Worm (Caenorhabditis elegans) whole organism, L4/young adult: Measurements from ENCODE around the gene ecps-1.
"Not testable (repeated sequence)": the region's sequence is repeated elsewhere in the genome, so short reads cannot be mapped to it uniquely, and the experiment has no call there.

Experiments
- W03F9.2 ChIP-seq: fragments of 150-350 bp; optimal IDR thresholded peaks from 2 replicates; lab custom pipeline; 2014; ENCODE audit warnings: missing biosample characterization, missing genetic modification characterization
- dao-5 ChIP-seq: sonication (generic microtip); optimal IDR thresholded peaks from 2 replicates; lab custom pipeline; 2016; ENCODE audit warnings: missing genotype, missing genetic modification characterization, moderate library complexity, missing compliant biosample characterization
- him-1 ChIP-seq: sonication (generic microtip); optimal IDR thresholded peaks from 2 replicates; lab custom pipeline; 2016; ENCODE audit warnings: missing genotype, missing genetic modification reagents, missing genetic modification characterization, missing compliant biosample characterization

The ecps-1 gene

ce11 chrIII:10464455-10464854 lies 4.1 kb upstream of the ecps-1 start:
- no peak for TF ChIP-seq dao-5 (tag; lab: Kevin White, UChicago)
- no peak for TF ChIP-seq him-1 (tag; lab: Kevin White, UChicago)
- TF ChIP-seq W03F9.2 (tag; lab: Kevin White, UChicago): no peak

ce11 chrIII:10463653-10464052 lies 3.3 kb upstream of the ecps-1 start:
- TF ChIP-seq him-1 (tag; lab: Kevin White, UChicago): no peak
- TF ChIP-seq W03F9.2 (tag; lab: Kevin White, UChicago): peak; percentile 7

ce11 chrIII:10462935-10463548 lies 2.7 kb upstream of the ecps-1 start:
- no peak for TF ChIP-seq him-1 (tag; lab: Kevin White, UChicago)
- no peak for TF ChIP-seq W03F9.2 (tag; lab: Kevin White, UChicago)
- no peak for TF ChIP-seq dao-5 (tag; lab: Kevin White, UChicago)

DNA sequence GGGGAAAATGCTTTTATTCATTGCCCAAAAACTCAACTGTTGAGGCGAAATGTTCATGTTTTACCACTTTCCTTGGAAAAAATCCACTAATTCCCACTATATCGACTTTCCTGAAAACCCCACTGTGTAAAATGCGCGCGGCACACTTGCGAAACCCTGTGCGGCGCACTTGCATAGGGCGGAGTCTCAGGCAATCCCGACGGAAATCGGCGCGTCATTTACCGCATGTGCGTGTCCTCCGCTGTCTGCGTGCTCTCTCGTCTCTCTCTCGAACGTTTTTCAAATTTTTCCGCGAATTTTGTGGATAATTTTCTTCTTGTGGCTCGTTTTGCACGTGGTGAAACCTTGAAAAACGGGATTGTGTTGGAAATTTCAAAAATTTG lies 804 bp upstream of the ecps-1 start, which contains the start of gene atx-2:
atx-2 (plus strand) TSS at position 226 of the 383 bp plus-strand sequence.
- peak; percentile 84 for TF ChIP-seq W03F9.2 (tag; lab: Kevin White, UChicago)
- peak; percentile 74 for TF ChIP-seq dao-5 (tag; lab: Kevin White, UChicago)
- peak; percentile 35 for TF ChIP-seq him-1 (tag; lab: Kevin White, UChicago)

DNA sequence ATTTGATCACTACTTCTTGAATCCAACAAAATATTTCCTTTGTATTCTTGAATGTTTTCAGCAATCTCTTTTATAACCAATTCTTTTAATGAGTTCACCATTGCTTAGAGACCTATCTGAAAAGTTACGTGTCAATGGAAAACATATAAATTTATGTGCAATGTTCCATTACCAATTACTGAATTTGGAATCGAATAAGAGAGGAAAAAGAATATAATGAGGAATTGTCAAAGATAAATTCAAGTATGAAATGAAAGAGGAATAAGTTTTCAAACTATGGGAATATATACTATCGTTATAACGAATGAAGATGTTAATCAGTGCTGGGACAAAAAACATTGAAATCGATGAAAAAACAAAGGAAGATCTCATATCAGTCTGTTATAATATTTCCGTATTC lies 9.3 kb downstream of the ecps-1 start, which contains the start of gene H04D03.4:
H04D03.4 (minus strand) TSS at position 101 of the 400 bp plus-strand sequence.
- TF ChIP-seq W03F9.2 (tag; lab: Kevin White, UChicago) (no peak), him-1 (tag; lab: Kevin White, UChicago) (no peak), dao-5 (tag; lab: Kevin White, UChicago) (no peak)

- no peak for TF ChIP-seq him-1 (tag; lab: Kevin White, UChicago)
- no peak for TF ChIP-seq dao-5 (tag; lab: Kevin White, UChicago)
- no peak for TF ChIP-seq W03F9.2 (tag; lab: Kevin White, UChicago)
These were observed 13.6 kb downstream of the ecps-1 start, which contains the start of gene H04D03.7 for ce11 chrIII:10446730-10447129. H04D03.7 (minus strand) TSS chrIII:10446830.

ce11 chrIII:10442355-10443140 lies 17.8 kb downstream of the ecps-1 start, which contains the start of the genes H04D03.2 and ecps-2:
H04D03.2 (minus strand) TSS chrIII:10442405.
ecps-2 (plus strand) TSS chrIII:10443090.
- TF ChIP-seq W03F9.2 (tag; lab: Kevin White, UChicago): no peak

DNA sequence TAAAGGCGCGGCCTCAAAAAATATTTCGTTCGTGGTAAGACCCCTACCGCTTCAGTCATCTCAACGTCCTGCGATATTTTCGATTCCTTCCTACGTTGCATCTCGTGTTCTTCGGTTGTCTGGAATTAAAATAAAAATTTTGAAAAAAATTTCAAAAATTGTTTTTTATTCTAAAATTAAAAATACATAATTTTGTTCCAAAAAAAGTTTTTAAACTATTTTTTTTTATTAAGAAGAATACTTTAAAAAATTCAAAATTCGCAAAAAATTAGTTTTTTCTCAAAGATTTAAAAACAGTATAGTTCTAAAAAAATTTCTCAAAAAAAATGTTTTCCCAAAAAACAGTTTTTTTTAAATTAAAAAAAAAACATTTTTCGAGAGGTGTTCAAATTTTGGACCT lies 21.6 kb downstream of the ecps-1 start, which contains the start of gene H04D03.6:
H04D03.6 (minus strand) TSS at position 101 of the 400 bp plus-strand sequence.
- TF ChIP-seq him-1, dao-5, W03F9.2 (tag; lab: Kevin White, UChicago): not testable (repeated sequence)

- peak; percentile 15 for TF ChIP-seq W03F9.2 (tag; lab: Kevin White, UChicago)
- TF ChIP-seq him-1 (tag; lab: Kevin White, UChicago): peak; percentile 6
These were observed 24.2 kb downstream of the ecps-1 start, which contains the start of the genes smrd-1 and enu-3.1 for ce11 chrIII:10435938-10436842. smrd-1 (minus strand) TSS chrIII:10435988. enu-3.1 (plus strand) TSS chrIII:10436276.

- TF ChIP-seq dao-5 (tag; lab: Kevin White, UChicago): no peak
- TF ChIP-seq him-1 (tag; lab: Kevin White, UChicago): peak; percentile 2
These were observed 28.2 kb downstream of the ecps-1 start for ce11 chrIII:10432104-10432503.

- TF ChIP-seq W03F9.2 (tag; lab: Kevin White, UChicago) (no peak), dao-5 (tag; lab: Kevin White, UChicago) (no peak), him-1 (tag; lab: Kevin White, UChicago) (no peak)
These were observed 32.5 kb downstream of the ecps-1 start, which contains the start of gene prp-3 for ce11 chrIII:10427882-10428281. prp-3 (minus strand) TSS chrIII:10427982.

DNA sequence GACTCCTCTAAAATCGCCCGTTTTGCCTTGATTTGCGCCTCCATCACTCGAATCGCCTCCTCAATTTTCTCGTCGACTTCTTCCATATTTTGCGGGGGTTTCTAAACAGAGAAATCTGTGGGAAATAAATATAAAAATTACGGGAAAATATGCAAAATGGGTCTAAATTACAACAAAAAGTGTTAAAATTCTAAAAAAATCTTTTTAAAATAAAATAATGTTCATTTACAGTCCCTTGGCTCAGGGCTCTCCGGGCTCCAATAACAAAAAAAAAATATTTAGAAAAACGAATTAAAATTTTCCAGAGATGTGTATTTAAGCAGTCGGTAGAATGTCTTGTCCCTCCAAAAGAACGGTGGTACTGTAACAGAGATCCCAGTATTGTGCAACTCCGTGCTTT lies 36.4 kb downstream of the ecps-1 start, which contains the start of gene M03C11.6:
M03C11.6 (minus strand) TSS at position 101 of the 400 bp plus-strand sequence.
- TF ChIP-seq dao-5 (tag; lab: Kevin White, UChicago): no peak
- TF ChIP-seq W03F9.2 (tag; lab: Kevin White, UChicago): no peak
- TF ChIP-seq him-1 (tag; lab: Kevin White, UChicago): no peak
